Worm (Caenorhabditis elegans) whole organism, L2 larva: Measurements from ENCODE around the gene ZK1240.11.

ENCODE experiments used
- F13H6.1 ChIP-seq: sonication (generic microtip); optimal IDR thresholded peaks from 2 replicates; lab custom pipeline; 2016; ENCODE audit warnings: missing genetic modification characterization, missing compliant biosample characterization
- R02D3.7 ChIP-seq: fragments of 150-350 bp; optimal IDR thresholded peaks from 2 replicates; lab custom pipeline; 2014; ENCODE audit warnings: missing biosample characterization, missing genetic modification characterization
- Y55F3AM.14 ChIP-seq: fragments of 200-800 bp; sonication (Bioruptor generic); optimal IDR thresholded peaks from 2 replicates; lab custom pipeline; 2018; ENCODE audit warnings: mild to moderate bottlenecking, missing genetic modification characterization, missing compliant biosample characterization
- ZK546.5 ChIP-seq: sonication (generic microtip); optimal IDR thresholded peaks from 2 replicates; lab custom pipeline; 2017; ENCODE audit warnings: missing biosample characterization, missing genetic modification characterization
- aly-2 ChIP-seq: fragments of 150-350 bp; optimal IDR thresholded peaks from 2 replicates; lab custom pipeline; 2014; ENCODE audit warnings: missing biosample characterization, missing genetic modification characterization
- ceh-82 ChIP-seq: fragments of 150-350 bp; optimal IDR thresholded peaks from 2 replicates; lab custom pipeline; 2014; ENCODE audit warnings: missing biosample characterization, missing genetic modification characterization
- crh-2 ChIP-seq: sonication (generic microtip); optimal IDR thresholded peaks from 2 replicates; lab custom pipeline; 2017; ENCODE audit warnings: missing biosample characterization, missing genetic modification characterization
- dmd-4 ChIP-seq: sonication (generic microtip); optimal IDR thresholded peaks from 2 replicates; lab custom pipeline; 2017; ENCODE audit warnings: missing biosample characterization, missing genetic modification characterization
- egl-27 ChIP-seq: sonication (generic microtip); optimal IDR thresholded peaks from 3 replicates; lab custom pipeline; 2017; ENCODE audit warnings: missing biosample characterization, missing genetic modification reagents, missing genetic modification characterization
- elt-1 ChIP-seq: fragments of 150-350 bp; optimal IDR thresholded peaks from 2 replicates; lab custom pipeline; 2014; ENCODE audit warnings: missing biosample characterization, missing genetic modification characterization
- elt-3 ChIP-seq: sonication (generic microtip); optimal IDR thresholded peaks from 2 replicates; lab custom pipeline; 2017; ENCODE audit warnings: missing biosample characterization, missing genetic modification characterization
- fos-1 ChIP-seq: fragments of 150-350 bp; optimal IDR thresholded peaks from 2 replicates; lab custom pipeline; 2014; ENCODE audit warnings: missing biosample characterization, missing genetic modification characterization
- gmeb-1 ChIP-seq: fragments of 150-350 bp; optimal IDR thresholded peaks from 2 replicates; lab custom pipeline; 2014; ENCODE audit warnings: missing biosample characterization, missing genetic modification characterization
- lin-11 ChIP-seq: fragments of 150-350 bp; sonication (generic microtip); optimal IDR thresholded peaks from 2 replicates; lab custom pipeline; 2014; ENCODE audit warnings: missing biosample characterization, missing genetic modification characterization, inconsistent platforms, mixed read lengths
- lsy-2 ChIP-seq, 2 experiments: fragments of 150-350 bp in 1 of 2; sonication (generic microtip) in 1 of 2; optimal IDR thresholded peaks; 2 replicates each; lab custom pipeline; 2014 to 2017; ENCODE audit warnings: missing biosample characterization in 2 of 2, missing genetic modification characterization in 2 of 2
- mab-5 ChIP-seq: fragments of 150-350 bp; optimal IDR thresholded peaks from 2 replicates; lab custom pipeline; 2014; ENCODE audit warnings: missing biosample characterization, missing genetic modification characterization
- mbf-1 ChIP-seq: sonication (generic microtip); optimal IDR thresholded peaks from 2 replicates; lab custom pipeline; 2017; ENCODE audit warnings: missing biosample characterization, missing genetic modification characterization
- nhr-11 ChIP-seq: fragments of 150-350 bp; optimal IDR thresholded peaks from 2 replicates; lab custom pipeline; 2014; ENCODE audit warnings: missing biosample characterization, missing genetic modification characterization
- nhr-21 ChIP-seq: fragments of 150-350 bp; optimal IDR thresholded peaks from 2 replicates; lab custom pipeline; 2014; ENCODE audit warnings: missing biosample characterization, missing genetic modification characterization
- nhr-23 ChIP-seq: fragments of 150-350 bp; optimal IDR thresholded peaks from 2 replicates; lab custom pipeline; 2014; ENCODE audit warnings: missing biosample characterization, missing genetic modification reagents, missing genetic modification characterization
- nhr-237 ChIP-seq: fragments of 150-350 bp; optimal IDR thresholded peaks from 2 replicates; lab custom pipeline; 2014; ENCODE audit warnings: missing biosample characterization, missing genetic modification characterization
- nhr-6 ChIP-seq: fragments of 150-350 bp; optimal IDR thresholded peaks from 2 replicates; lab custom pipeline; 2014; ENCODE audit warnings: missing biosample characterization, missing genetic modification characterization
- sma-3 ChIP-seq: sonication (generic microtip); optimal IDR thresholded peaks from 2 replicates; lab custom pipeline; 2016; ENCODE audit warnings: missing genetic modification reagents, missing genetic modification characterization, missing compliant biosample characterization
- sma-9 ChIP-seq, 2 experiments: fragments of 150-350 bp in 1 of 2; sonication (generic microtip) in 1 of 2; optimal IDR thresholded peaks; 2 replicates each; lab custom pipeline; 2014 to 2016; ENCODE audit warnings: missing genetic modification characterization in 2 of 2, mild to moderate bottlenecking in 1 of 2, missing biosample characterization in 1 of 2, missing compliant biosample characterization in 1 of 2, missing genetic modification reagents in 1 of 2, moderate library complexity in 1 of 2
- unc-55 ChIP-seq: fragments of 150-350 bp; sonication (generic microtip); optimal IDR thresholded peaks from 3 replicates; lab custom pipeline; 2014; ENCODE audit warnings: missing biosample characterization, missing genetic modification reagents, missing genetic modification characterization
- zag-1 ChIP-seq: fragments of 150-350 bp; optimal IDR thresholded peaks from 2 replicates; lab custom pipeline; 2014; ENCODE audit warnings: missing biosample characterization, missing genetic modification characterization

The ZK1240.11 gene

ce11 chrII:2305507-2305906 lies 19.5 kb upstream of the ZK1240.11 start:
- TF ChIP-seq egl-27 (tag; lab: Kevin White, UChicago) (no peak), fos-1 (tag; lab: Kevin White, UChicago) (peak; percentile 62)

- TF ChIP-seq Y55F3AM.14 (GFP tag; lab: Kevin White, UChicago) (no peak), F13H6.1 (tag; lab: Kevin White, UChicago) (no peak), elt-3 (tag; lab: Kevin White, UChicago) (no peak), sma-9 (GFP tag; optimal IDR thresholded peaks at IDR 0.05; lab: Kevin White, UChicago) (no peak), sma-9 (tag; optimal IDR thresholded peaks at IDR 0.05; lab: Kevin White, UChicago) (no peak), nhr-21 (tag; lab: Kevin White, UChicago) (no peak), fos-1 (tag; lab: Kevin White, UChicago) (no peak), R02D3.7 (no peak), zag-1 (tag; lab: Kevin White, UChicago) (no peak)
Measured at ce11 chrII:2306741-2307140, 18.3 kb upstream of the ZK1240.11 start, which contains the start of gene B0281.3. Gene B0281.3, plus strand, starts transcription at chrII:2307041.

ce11 chrII:2312747-2313146 lies 12.3 kb upstream of the ZK1240.11 start, which contains the start of the genes trim-21 and B0281.1:
Gene trim-21, minus strand, starts transcription at chrII:2312847.
Gene B0281.1, plus strand, starts transcription at chrII:2313067.
- TF ChIP-seq F13H6.1 (tag; lab: Kevin White, UChicago): no peak
- no peak for TF ChIP-seq dmd-4
- no peak for TF ChIP-seq nhr-23
- no peak for TF ChIP-seq lin-11
- no peak for TF ChIP-seq ZK546.5 (tag; lab: Kevin White, UChicago)
- no peak for TF ChIP-seq unc-55 (GFP tag; lab: Kevin White, UChicago)
- TF ChIP-seq elt-1: no peak

ce11 chrII:2317883-2318357 lies 7.1 kb upstream of the ZK1240.11 start, which contains the start of the genes ZK1240.5 and ZK1240.9:
Gene ZK1240.5, minus strand, starts transcription at chrII:2317933.
Gene ZK1240.9, plus strand, starts transcription at chrII:2318189.
- TF ChIP-seq fos-1 (tag; lab: Kevin White, UChicago) (peak; percentile 21), mbf-1 (tag; lab: Kevin White, UChicago) (no peak)
- TF ChIP-seq, all 48 proteins: peak for 1

- TF ChIP-seq R02D3.7 (no peak), ZK546.5 (tag; lab: Kevin White, UChicago) (no peak), F13H6.1 (tag; lab: Kevin White, UChicago) (no peak), fos-1 (tag; lab: Kevin White, UChicago) (peak; percentile 87), nhr-11 (tag; lab: Kevin White, UChicago) (no peak)
Measured at ce11 chrII:2320097-2320496, 5.0 kb upstream of the ZK1240.11 start, which contains the start of gene ZK1240.3. Gene ZK1240.3, plus strand, starts transcription at chrII:2320334.

ce11 chrII:2322857-2323518 lies 2.1 kb upstream of the ZK1240.11 start, which contains the start of the genes ZK1240.6 and ZK1240.2:
Gene ZK1240.6, minus strand, starts transcription at chrII:2322907.
Gene ZK1240.2, plus strand, starts transcription at chrII:2323376.
- TF ChIP-seq fos-1 (tag; lab: Kevin White, UChicago) (peak; percentile 76), sma-9 (GFP tag; optimal IDR thresholded peaks at IDR 0.05; lab: Kevin White, UChicago) (peak; percentile 21), sma-9 (tag; optimal IDR thresholded peaks at IDR 0.05; lab: Kevin White, UChicago) (no peak), gmeb-1 (no peak), lin-11 (no peak)

- TF ChIP-seq lsy-2 (tag; optimal IDR thresholded peaks at IDR 0.05; lab: Kevin White, UChicago) (no peak), aly-2 (tag; lab: Kevin White, UChicago) (no peak), nhr-6 (no peak), elt-3 (tag; lab: Kevin White, UChicago) (no peak), nhr-237 (tag; lab: Kevin White, UChicago) (no peak), unc-55 (GFP tag; lab: Kevin White, UChicago) (no peak), fos-1 (tag; lab: Kevin White, UChicago) (no peak), nhr-11 (tag; lab: Kevin White, UChicago) (no peak), mab-5 (no peak), ceh-82 (tag; lab: Kevin White, UChicago) (no peak), F13H6.1 (tag; lab: Kevin White, UChicago) (no peak), sma-3 (GFP tag; lab: Kevin White, UChicago) (no peak), crh-2 (tag; lab: Kevin White, UChicago) (no peak)
Measured at ce11 chrII:2328963-2329442, 3.9 kb downstream of the ZK1240.11 start, which contains the start of the genes ZK1240.8 and ZK1240.1. Gene ZK1240.8, minus strand, starts transcription at chrII:2329063. Gene ZK1240.1, plus strand, starts transcription at chrII:2329392.
